Fruit fly (Drosophila melanogaster) whole organism, embryonic: Measurements from ENCODE around the gene CG12279.

Experiments
- B-H2 ChIP-seq: fragments of 200-800 bp; sonication (Bioruptor generic); optimal IDR thresholded peaks from 2 replicates; lab custom pipeline; 2018; ENCODE audit warnings: missing biosample characterization, mild to moderate bottlenecking, missing genetic modification characterization
- CG10543 ChIP-seq: fragments of 200-800 bp; sonication (Bioruptor generic); optimal IDR thresholded peaks from 3 replicates; lab custom pipeline; 2017; ENCODE audit warnings: missing biosample characterization, mild to moderate bottlenecking, missing genetic modification characterization, moderate library complexity
- CG11504 ChIP-seq: fragments of 200-800 bp; sonication (Bioruptor generic); optimal IDR thresholded peaks from 3 replicates; lab custom pipeline; 2019; ENCODE audit warnings: missing biosample characterization, mild to moderate bottlenecking, missing genetic modification characterization, moderate library complexity
- CG12744 ChIP-seq: fragments of 200-800 bp; sonication (Bioruptor generic); optimal IDR thresholded peaks from 2 replicates; lab custom pipeline; 2016; ENCODE audit warnings: missing biosample characterization, missing genetic modification characterization
- CG15011 ChIP-seq: fragments of 200-800 bp; sonication (Bioruptor generic); optimal IDR thresholded peaks from 3 replicates; lab custom pipeline; 2018; ENCODE audit warnings: missing biosample characterization, mild to moderate bottlenecking, missing genetic modification characterization
- CG17385 ChIP-seq: fragments of 200-800 bp; sonication (Bioruptor generic); optimal IDR thresholded peaks from 3 replicates; lab custom pipeline; 2018; ENCODE audit warnings: missing biosample characterization, mild to moderate bottlenecking, missing genetic modification characterization
- CG18262 ChIP-seq: fragments of 200-800 bp; optimal IDR thresholded peaks from 3 replicates; lab custom pipeline; 2019; ENCODE audit warnings: missing biosample characterization, mild to moderate bottlenecking, missing genetic modification characterization, moderate library complexity
- CG2129 ChIP-seq: fragments of 200-800 bp; sonication (Bioruptor generic); IDR thresholded peaks from 2 replicates; pipeline ENCODE4 v1.3.6; 2022; ENCODE audit warnings: missing biosample characterization, missing genetic modification characterization; ENCODE audit not compliant: partially characterized antibody
- CG30403 ChIP-seq: fragments of 200-800 bp; sonication (Bioruptor generic); optimal IDR thresholded peaks from 3 replicates; lab custom pipeline; 2016; ENCODE audit warnings: missing biosample characterization, missing genetic modification characterization
- CG43689 ChIP-seq: fragments of 200-800 bp; sonication (Bioruptor generic); IDR thresholded peaks from 2 replicates; pipeline ENCODE4 v1.3.6; 2022; ENCODE audit warnings: missing biosample characterization, missing genetic modification characterization
- CG4424 ChIP-seq: fragments of 200-800 bp; sonication (Bioruptor generic); optimal IDR thresholded peaks from 3 replicates; lab custom pipeline; 2016; ENCODE audit warnings: missing biosample characterization, missing genetic modification characterization
- CG5245 ChIP-seq: fragments of 200-800 bp; sonication (Bioruptor generic); optimal IDR thresholded peaks from 3 replicates; lab custom pipeline; 2016; ENCODE audit warnings: missing biosample characterization, missing genetic modification characterization
- CG6765 ChIP-seq: fragments of 200-800 bp; sonication (Bioruptor generic); optimal IDR thresholded peaks from 3 replicates; lab custom pipeline; 2017; ENCODE audit warnings: missing biosample characterization, mild to moderate bottlenecking, missing genetic modification characterization
- CG6813 ChIP-seq: fragments of 200-800 bp; sonication (Bioruptor generic); optimal IDR thresholded peaks from 2 replicates; lab custom pipeline; 2017; ENCODE audit warnings: missing biosample characterization, missing genetic modification characterization, mild to moderate bottlenecking, moderate library complexity, missing genetic modification reagents
- CG7839 ChIP-seq: fragments of 200-800 bp; sonication (Bioruptor generic); optimal IDR thresholded peaks from 3 replicates; lab custom pipeline; 2018; ENCODE audit warnings: missing biosample characterization, mild to moderate bottlenecking, missing genetic modification characterization, moderate library complexity
- CG8089 ChIP-seq: fragments of 200-800 bp; sonication (Bioruptor generic); optimal IDR thresholded peaks from 3 replicates; lab custom pipeline; 2016; ENCODE audit warnings: missing biosample characterization, missing genetic modification characterization
- CG8281 ChIP-seq: fragments of 200-800 bp; sonication (Bioruptor generic); optimal IDR thresholded peaks from 2 replicates; lab custom pipeline; 2018; ENCODE audit warnings: missing biosample characterization, mild to moderate bottlenecking, missing genetic modification characterization, moderate library complexity
- CG9215 ChIP-seq: fragments of 200-800 bp; sonication (Bioruptor generic); IDR thresholded peaks from 2 replicates; pipeline ENCODE4 v1.3.6; 2022; ENCODE audit warnings: missing biosample characterization, missing genetic modification characterization
- CG9797 ChIP-seq: fragments of 200-800 bp; sonication (Bioruptor generic); optimal IDR thresholded peaks from 3 replicates; lab custom pipeline; 2018; ENCODE audit warnings: missing biosample characterization, mild to moderate bottlenecking, missing genetic modification characterization
- Dfd ChIP-seq, 2 experiments: fragments of >200 bp; optimal IDR thresholded peaks; 2 replicates each; lab custom pipeline; 2017; ENCODE audit warnings: missing biosample characterization in 2 of 2, missing genetic modification characterization in 2 of 2
- Dip3 ChIP-seq: fragments of 200-800 bp; sonication (Bioruptor generic); optimal IDR thresholded peaks from 3 replicates; lab custom pipeline; 2016; ENCODE audit warnings: missing biosample characterization, missing genetic modification characterization
- Dp ChIP-seq: fragments of 200-800 bp; sonication (Bioruptor generic); optimal IDR thresholded peaks from 2 replicates; lab custom pipeline; 2018; ENCODE audit warnings: missing biosample characterization, mild to moderate bottlenecking, missing genetic modification characterization, moderate library complexity
- E2f2 ChIP-seq: fragments of 200-800 bp; sonication (Bioruptor generic); IDR thresholded peaks from 2 replicates; pipeline ENCODE4 v1.3.6; 2022; ENCODE audit warnings: missing biosample characterization, missing genetic modification characterization
- Gsc ChIP-seq: fragments of 200-800 bp; sonication (Bioruptor generic); IDR thresholded peaks from 2 replicates; pipeline ENCODE4 v1.3.6; 2022; ENCODE audit warnings: missing biosample characterization, missing genetic modification characterization
- Jarid2 ChIP-seq: fragments of 200-800 bp; sonication (Bioruptor generic); optimal IDR thresholded peaks from 3 replicates; lab custom pipeline; 2017; ENCODE audit warnings: mild to moderate bottlenecking, missing biosample characterization, missing genetic modification reagents, missing genetic modification characterization
- MBD-R2 ChIP-seq: fragments of 200-800 bp; sonication (Bioruptor generic); IDR thresholded peaks from 2 replicates; pipeline ENCODE4 v1.3.6; 2022; ENCODE audit warnings: missing biosample characterization, missing genetic modification characterization
- Myb ChIP-seq: fragments of 200-800 bp; sonication (Bioruptor generic); optimal IDR thresholded peaks from 2 replicates; lab custom pipeline; 2016; ENCODE audit warnings: missing biosample characterization, missing genetic modification characterization
- NC2α ChIP-seq: fragments of 200-800 bp; sonication (Bioruptor generic); optimal IDR thresholded peaks from 2 replicates; lab custom pipeline; 2016; ENCODE audit warnings: missing biosample characterization, missing genetic modification characterization
- Oaz ChIP-seq: fragments of 200-800 bp; sonication (Bioruptor generic); IDR thresholded peaks from 2 replicates; pipeline ENCODE4 v1.3.6; 2022; ENCODE audit warnings: missing biosample characterization, missing genetic modification characterization
- PHDP ChIP-seq: fragments of 200-800 bp; sonication (Bioruptor generic); optimal IDR thresholded peaks from 3 replicates; lab custom pipeline; 2018; ENCODE audit warnings: missing biosample characterization, mild to moderate bottlenecking, missing genetic modification characterization, moderate library complexity
- Sry-β ChIP-seq: fragments of 200-800 bp; sonication (Bioruptor generic); optimal IDR thresholded peaks from 2 replicates; lab custom pipeline; 2018; ENCODE audit warnings: missing biosample characterization, mild to moderate bottlenecking, missing genetic modification characterization, moderate library complexity
- ac ChIP-seq: fragments of 200-800 bp; sonication (Bioruptor generic); optimal IDR thresholded peaks from 3 replicates; lab custom pipeline; 2017; ENCODE audit warnings: missing biosample characterization, mild to moderate bottlenecking, missing genetic modification characterization
- chn ChIP-seq: fragments of 200-800 bp; sonication (Bioruptor generic); optimal IDR thresholded peaks from 2 replicates; lab custom pipeline; 2016; ENCODE audit warnings: missing biosample characterization, missing genetic modification characterization
- crp ChIP-seq, 2 experiments: fragments of 200-800 bp; sonication (Bioruptor generic); optimal IDR thresholded peaks; 2 replicates in 1 of 2; 3 replicates in 1 of 2; lab custom pipeline; 2017; ENCODE audit warnings: missing biosample characterization in 2 of 2, missing genetic modification characterization in 2 of 2, mild to moderate bottlenecking in 1 of 2, moderate library complexity in 1 of 2
- emc ChIP-seq: fragments of 200-800 bp; sonication (Bioruptor generic); optimal IDR thresholded peaks from 2 replicates; lab custom pipeline; 2016; ENCODE audit warnings: missing biosample characterization, missing genetic modification characterization
- gfzf ChIP-seq: fragments of 200-800 bp; sonication (Bioruptor generic); optimal IDR thresholded peaks from 2 replicates; lab custom pipeline; 2016; ENCODE audit warnings: missing biosample characterization, mild to moderate bottlenecking, missing genetic modification characterization, moderate library complexity
- grn ChIP-seq: fragments of 200-800 bp; sonication (Bioruptor generic); optimal IDR thresholded peaks from 3 replicates; lab custom pipeline; 2017; ENCODE audit warnings: missing biosample characterization, missing genetic modification characterization
- gt ChIP-seq: fragments of 200-800 bp; sonication (Bioruptor generic); IDR thresholded peaks from 2 replicates; pipeline ENCODE4 v1.3.6; 2022; ENCODE audit warnings: missing biosample characterization, missing genetic modification characterization
- lab ChIP-seq: fragments of 200-800 bp; sonication (Bioruptor generic); optimal IDR thresholded peaks from 3 replicates; lab custom pipeline; 2017; ENCODE audit warnings: missing biosample characterization, missing genetic modification characterization, mild to moderate bottlenecking, moderate library complexity, missing genetic modification reagents
- mirr ChIP-seq: fragments of 200-800 bp; sonication (Bioruptor generic); optimal IDR thresholded peaks from 3 replicates; lab custom pipeline; 2018; ENCODE audit warnings: missing biosample characterization, mild to moderate bottlenecking, missing genetic modification characterization
- nau ChIP-seq: fragments of 200-800 bp; sonication (Bioruptor generic); optimal IDR thresholded peaks from 3 replicates; lab custom pipeline; 2017; ENCODE audit warnings: missing biosample characterization, mild to moderate bottlenecking, missing genetic modification characterization, missing genetic modification reagents
- nom ChIP-seq: fragments of 200-800 bp; sonication (Bioruptor generic); optimal IDR thresholded peaks from 2 replicates; lab custom pipeline; 2017; ENCODE audit warnings: missing biosample characterization, missing genetic modification characterization, mild to moderate bottlenecking, moderate library complexity, missing genetic modification reagents
- p53 ChIP-seq: fragments of 200-800 bp; sonication (Bioruptor generic); optimal IDR thresholded peaks from 2 replicates; lab custom pipeline; 2016; ENCODE audit warnings: missing biosample characterization, missing genetic modification characterization
- pzg ChIP-seq: fragments of 200-800 bp; sonication (Bioruptor generic); optimal IDR thresholded peaks from 3 replicates; lab custom pipeline; 2018; ENCODE audit warnings: missing biosample characterization, mild to moderate bottlenecking, missing genetic modification characterization, moderate library complexity
- sisA ChIP-seq: fragments of 200-800 bp; sonication (Bioruptor generic); IDR thresholded peaks from 2 replicates; pipeline ENCODE4 v1.3.6; 2022; ENCODE audit warnings: missing biosample characterization, missing genetic modification characterization
- stwl ChIP-seq: fragments of 200-800 bp; sonication (Bioruptor generic); optimal IDR thresholded peaks from 3 replicates; lab custom pipeline; 2018; ENCODE audit warnings: missing biosample characterization, mild to moderate bottlenecking, missing genetic modification characterization, moderate library complexity
- tap ChIP-seq: fragments of 200-800 bp; optimal IDR thresholded peaks from 3 replicates; lab custom pipeline; 2019; ENCODE audit warnings: missing biosample characterization, mild to moderate bottlenecking, missing genetic modification characterization, moderate library complexity
- tll ChIP-seq, 2 experiments: fragments of 200-800 bp in 1 of 2; fragments of >200 bp in 1 of 2; sonication (Bioruptor generic) in 1 of 2; optimal IDR thresholded peaks; 2 replicates each; lab custom pipeline; 2017 to 2019; ENCODE audit warnings: missing biosample characterization in 2 of 2, missing genetic modification characterization in 2 of 2, mild to moderate bottlenecking in 1 of 2, moderate library complexity in 1 of 2
- tup ChIP-seq: fragments of 200-800 bp; sonication (Bioruptor generic); optimal IDR thresholded peaks from 2 replicates; lab custom pipeline; 2016; ENCODE audit warnings: missing biosample characterization, mild to moderate bottlenecking, missing genetic modification characterization, moderate library complexity
- wor ChIP-seq: fragments of 200-800 bp; sonication (Bioruptor generic); IDR thresholded peaks from 2 replicates; pipeline ENCODE4 v1.3.6; 2022; ENCODE audit warnings: missing biosample characterization, missing genetic modification characterization

The CG12279 gene

DNA sequence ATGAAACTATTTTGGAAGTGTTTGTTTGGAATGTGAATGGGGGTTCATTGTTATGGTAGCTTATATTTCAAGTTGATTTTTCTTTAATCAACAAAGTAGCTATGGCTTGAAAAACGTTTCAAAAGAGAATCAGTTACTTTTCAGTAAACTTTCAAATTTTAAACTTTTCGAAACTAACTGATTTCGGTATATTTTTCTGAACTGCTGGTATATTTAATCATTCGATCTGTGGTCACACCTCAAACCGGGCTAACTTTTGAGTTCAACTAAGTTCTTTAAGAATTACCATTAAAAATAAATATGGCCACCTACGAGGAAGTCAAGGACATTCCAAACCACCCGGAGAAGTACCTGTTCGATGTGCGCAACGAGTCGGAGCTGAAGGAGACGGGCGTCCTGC lies at the start of gene CG12279:
Gene CG12279, plus strand, starts transcription at position 234 of the 400 bp plus-strand sequence.
- no peak for TF ChIP-seq tup (GFP tag; lab: Kevin White, UChicago)
- TF ChIP-seq stwl (tag; lab: Kevin White, UChicago): peak; percentile 5
- TF ChIP-seq CG8089: no peak
- TF ChIP-seq CG30403 (GFP tag; lab: Kevin White, UChicago): no peak
- no peak for TF ChIP-seq nom (GFP tag; lab: Kevin White, UChicago)
- no peak for TF ChIP-seq wor
- no peak for TF ChIP-seq sisA (GFP tag; lab: Robert Waterston, UW)
- TF ChIP-seq CG2129 (GFP tag; lab: Robert Waterston, UW): no peak
- TF ChIP-seq CG8281: no peak
- peak; percentile 53 for TF ChIP-seq Dp (GFP tag; lab: Kevin White, UChicago)
- TF ChIP-seq Dfd (GFP tag; optimal IDR thresholded peaks at IDR 0.05; lab: Kevin White, UChicago): no peak
- no peak for TF ChIP-seq CG12744 (GFP tag; lab: Kevin White, UChicago)
- no peak for TF ChIP-seq Sry-β (GFP tag; lab: Kevin White, UChicago)
- TF ChIP-seq CG4424 (GFP tag; lab: Kevin White, UChicago): no peak
- peak; percentile 34 for TF ChIP-seq pzg (GFP tag; lab: Kevin White, UChicago)
- TF ChIP-seq E2f2 (GFP tag; lab: Robert Waterston, UW): peak; percentile 59
- no peak for TF ChIP-seq Jarid2 (GFP tag; lab: Kevin White, UChicago)
- no peak for TF ChIP-seq tll (GFP tag; optimal IDR thresholded peaks at IDR 0.05; lab: Kevin White, UChicago)
- no peak for TF ChIP-seq crp (GFP tag; optimal IDR thresholded peaks at IDR 0.05; lab: Kevin White, UChicago)
- TF ChIP-seq Oaz (GFP tag; lab: Robert Waterston, UW): no peak
- TF ChIP-seq emc (GFP tag; lab: Kevin White, UChicago): no peak
- TF ChIP-seq CG9797: peak; percentile 40
- no peak for TF ChIP-seq chn (GFP tag; lab: Kevin White, UChicago)
- TF ChIP-seq MBD-R2 (GFP tag; lab: Robert Waterston, UW): peak; percentile 44; the same call in 1 of the 2 replicates
- no peak for TF ChIP-seq CG17385 (GFP tag; lab: Kevin White, UChicago)
- no peak for TF ChIP-seq p53 (GFP tag; lab: Kevin White, UChicago)
- no peak for TF ChIP-seq ac (GFP tag; lab: Kevin White, UChicago)
- no peak for TF ChIP-seq CG18262 (tag; lab: Kevin White, UChicago)
- no peak for TF ChIP-seq lab (GFP tag; lab: Kevin White, UChicago)
- TF ChIP-seq Myb (GFP tag; lab: Kevin White, UChicago): peak; percentile 85
- peak; percentile 68 for TF ChIP-seq gfzf
- no peak for TF ChIP-seq CG11504 (tag; lab: Kevin White, UChicago)
- TF ChIP-seq tap (tag; lab: Kevin White, UChicago): no peak
- TF ChIP-seq mirr: no peak
- no peak for TF ChIP-seq grn (GFP tag; lab: Kevin White, UChicago)

dm6 chr3R:12656946-12657566 lies 47.8 kb upstream of the CG12279 start:
- TF ChIP-seq CG6813 (GFP tag; lab: Kevin White, UChicago): peak; percentile 42
- peak; percentile 39 for TF ChIP-seq CG7839 (tag; lab: Kevin White, UChicago)
- peak; percentile 7 for TF ChIP-seq CG15011
- peak; percentile 16 for TF ChIP-seq PHDP
- peak; percentile 14 for TF ChIP-seq CG10543 (GFP tag; lab: Kevin White, UChicago)
- TF ChIP-seq NC2α (GFP tag; lab: Kevin White, UChicago): no peak
- no peak for TF ChIP-seq gt (GFP tag; lab: Robert Waterston, UW)
- no peak for TF ChIP-seq CG9215 (GFP tag; lab: Robert Waterston, UW)
- no peak for TF ChIP-seq nau (GFP tag; lab: Kevin White, UChicago)
- TF ChIP-seq CG43689 (GFP tag; lab: Robert Waterston, UW): no peak
- TF ChIP-seq CG5245 (GFP tag; lab: Kevin White, UChicago): no peak
- TF ChIP-seq Dip3 (GFP tag; lab: Kevin White, UChicago): peak; percentile 21
- peak; percentile 25 for TF ChIP-seq CG6765 (GFP tag; lab: Kevin White, UChicago)
- no peak for TF ChIP-seq Gsc
- peak; percentile 29 for TF ChIP-seq B-H2
